Worm (Caenorhabditis elegans) whole organism, L1 larva: ENCODE results near the gene M106.2.

Experiments used
- C04F5.9 ChIP-seq: sonication (generic microtip); optimal IDR thresholded peaks from 2 replicates; lab custom pipeline; 2016; ENCODE audit warnings: missing genetic modification characterization, missing compliant biosample characterization
- C34B4.2 ChIP-seq: sonication (generic microtip); optimal IDR thresholded peaks from 2 replicates; lab custom pipeline; 2017; ENCODE audit warnings: mild to moderate bottlenecking, missing genetic modification characterization, missing compliant biosample characterization
- F16B12.6 ChIP-seq: fragments of 150-350 bp; optimal IDR thresholded peaks from 2 replicates; lab custom pipeline; 2014; ENCODE audit warnings: missing biosample characterization, missing genetic modification characterization
- aha-1 ChIP-seq: fragments of 150-350 bp; optimal IDR thresholded peaks from 2 replicates; lab custom pipeline; 2014; ENCODE audit warnings: missing biosample characterization, missing genetic modification characterization
- alr-1 ChIP-seq: fragments of 200-800 bp; sonication (Bioruptor generic); optimal IDR thresholded peaks from 2 replicates; lab custom pipeline; 2018; ENCODE audit warnings: borderline replicate concordance, mild to moderate bottlenecking, missing genetic modification characterization, missing compliant biosample characterization
- ama-1 ChIP-seq: fragments of 150-350 bp; optimal IDR thresholded peaks from 2 replicates; lab custom pipeline; 2014
- ceh-8 ChIP-seq: fragments of 200-800 bp; sonication (Bioruptor generic); optimal IDR thresholded peaks from 2 replicates; lab custom pipeline; 2018; ENCODE audit warnings: mild to moderate bottlenecking, missing genetic modification characterization, moderate library complexity, missing compliant biosample characterization
- ceh-82 ChIP-seq, 3 experiments: fragments of 150-350 bp in 1 of 3; sonication (generic microtip) in 2 of 3; optimal IDR thresholded peaks; 2 replicates each; lab custom pipeline; 2014 to 2017; ENCODE audit warnings: missing biosample characterization in 3 of 3, missing genetic modification characterization in 3 of 3
- ceh-90 ChIP-seq: sonication (generic microtip); optimal IDR thresholded peaks from 2 replicates; lab custom pipeline; 2016; ENCODE audit warnings: missing genetic modification characterization, missing compliant biosample characterization
- dsc-1 ChIP-seq: sonication (generic microtip); optimal IDR thresholded peaks from 2 replicates; lab custom pipeline; 2016; ENCODE audit warnings: mild to moderate bottlenecking, missing genetic modification characterization, missing compliant biosample characterization
- efl-3 ChIP-seq: fragments of 200-800 bp; sonication (Bioruptor generic); optimal IDR thresholded peaks from 2 replicates; lab custom pipeline; 2018; ENCODE audit warnings: mild to moderate bottlenecking, missing genetic modification characterization, missing compliant biosample characterization
- elt-2 ChIP-seq: sonication (generic microtip); optimal IDR thresholded peaks from 2 replicates; lab custom pipeline; 2016; ENCODE audit warnings: missing genetic modification characterization, mild to moderate bottlenecking, inconsistent platforms, missing compliant biosample characterization, missing genetic modification reagents
- elt-3 ChIP-seq, 6 experiments: fragments of 150-350 bp in 1 of 6; sonication (generic microtip); optimal IDR thresholded peaks; 2 replicates each; lab custom pipeline; 2017 to 2018; ENCODE audit warnings: missing biosample characterization in 6 of 6, missing genetic modification characterization in 6 of 6, inconsistent platforms in 1 of 6
- ets-5 ChIP-seq: fragments of 200-800 bp; sonication (Bioruptor generic); IDR thresholded peaks from 2 replicates; pipeline ENCODE4 v1.3.6; 2022; ENCODE audit warnings: missing genetic modification characterization, missing compliant biosample characterization
- fkh-10 ChIP-seq: sonication (generic microtip); optimal IDR thresholded peaks from 2 replicates; lab custom pipeline; 2017; ENCODE audit warnings: missing biosample characterization, missing genetic modification reagents, missing genetic modification characterization
- fkh-4 ChIP-seq: sonication (generic microtip); optimal IDR thresholded peaks from 2 replicates; lab custom pipeline; 2016; ENCODE audit warnings: missing compliant biosample characterization, missing genetic modification characterization, borderline replicate concordance
- fos-1 ChIP-seq: fragments of 150-350 bp; optimal IDR thresholded peaks from 2 replicates; lab custom pipeline; 2014; ENCODE audit warnings: missing biosample characterization, missing genetic modification characterization
- hlh-17 ChIP-seq: fragments of 200-800 bp; sonication (Bioruptor generic); optimal IDR thresholded peaks from 2 replicates; lab custom pipeline; 2018; ENCODE audit warnings: missing genetic modification characterization, mild to moderate bottlenecking, missing compliant biosample characterization, moderate library complexity, borderline replicate concordance
- jun-1 ChIP-seq: fragments of 150-350 bp; optimal IDR thresholded peaks from 2 replicates; lab custom pipeline; 2014; ENCODE audit warnings: missing biosample characterization, missing genetic modification reagents, missing genetic modification characterization
- lin-14 ChIP-seq: fragments of 200-800 bp; sonication (Bioruptor generic); optimal IDR thresholded peaks from 2 replicates; lab custom pipeline; 2018; ENCODE audit warnings: mild to moderate bottlenecking, missing genetic modification characterization, moderate library complexity, missing compliant biosample characterization
- lin-15B ChIP-seq: fragments of 150-350 bp; sonication (generic microtip); optimal IDR thresholded peaks from 3 replicates; lab custom pipeline; 2014; ENCODE audit warnings: missing biosample characterization, missing genetic modification characterization
- lin-35 ChIP-seq, 2 experiments: fragments of 150-350 bp; optimal IDR thresholded peaks; 2 replicates each; lab custom pipeline; 2014; ENCODE audit warnings: missing biosample characterization in 2 of 2, missing genetic modification characterization in 2 of 2, missing genetic modification reagents in 2 of 2
- lsy-2 ChIP-seq, 2 experiments: fragments of 150-350 bp; optimal IDR thresholded peaks; 2 replicates each; lab custom pipeline; 2014; ENCODE audit warnings: missing biosample characterization in 2 of 2, missing genetic modification characterization in 2 of 2
- mab-9 ChIP-seq: fragments of 200-800 bp; sonication (Bioruptor generic); IDR thresholded peaks from 2 replicates; pipeline ENCODE4 v1.3.6; 2022; ENCODE audit warnings: missing genetic modification reagents, missing genetic modification characterization, missing compliant biosample characterization
- mdl-1 ChIP-seq, 2 experiments: fragments of 150-350 bp; optimal IDR thresholded peaks; 2 replicates each; lab custom pipeline; 2014 to 2017; ENCODE audit warnings: missing biosample characterization in 2 of 2, missing genetic modification characterization in 2 of 2, inconsistent platforms in 1 of 2
- mef-2 ChIP-seq: fragments of 150-350 bp; optimal IDR thresholded peaks from 2 replicates; lab custom pipeline; 2014; ENCODE audit warnings: missing biosample characterization, missing genetic modification characterization
- mep-1 ChIP-seq: fragments of 150-350 bp; optimal IDR thresholded peaks from 2 replicates; lab custom pipeline; 2014; ENCODE audit warnings: missing biosample characterization, missing genetic modification characterization
- nhr-20 ChIP-seq: sonication (generic microtip); optimal IDR thresholded peaks from 2 replicates; lab custom pipeline; 2016; ENCODE audit warnings: mild to moderate bottlenecking, missing genetic modification characterization, missing compliant biosample characterization
- nhr-28 ChIP-seq: fragments of 150-350 bp; optimal IDR thresholded peaks from 2 replicates; lab custom pipeline; 2014; ENCODE audit warnings: missing biosample characterization, missing genetic modification characterization
- nhr-47 ChIP-seq: sonication (generic microtip); optimal IDR thresholded peaks from 2 replicates; lab custom pipeline; 2016; ENCODE audit warnings: mild to moderate bottlenecking, missing genetic modification characterization, moderate library complexity, missing compliant biosample characterization
- nhr-71 ChIP-seq: sonication (generic microtip); optimal IDR thresholded peaks from 2 replicates; lab custom pipeline; 2016; ENCODE audit warnings: mild to moderate bottlenecking, missing genetic modification characterization, moderate library complexity, missing compliant biosample characterization
- nhr-77 ChIP-seq: fragments of 150-350 bp; optimal IDR thresholded peaks from 2 replicates; lab custom pipeline; 2014; ENCODE audit warnings: missing biosample characterization, missing genetic modification characterization
- nhr-84 ChIP-seq: sonication (generic microtip); optimal IDR thresholded peaks from 2 replicates; lab custom pipeline; 2017; ENCODE audit warnings: missing biosample characterization, missing genetic modification characterization
- nhr-85 ChIP-seq: sonication (generic microtip); peaks from one replicate; lab custom pipeline; 2016; ENCODE audit warnings: missing genetic modification characterization, inconsistent platforms, missing compliant biosample characterization
- nhr-90 ChIP-seq: sonication (generic microtip); optimal IDR thresholded peaks from 2 replicates; lab custom pipeline; 2016; ENCODE audit warnings: mild to moderate bottlenecking, missing genetic modification characterization, missing compliant biosample characterization; ENCODE audit not compliant: poor library complexity
- rnt-1 ChIP-seq: sonication (generic microtip); optimal IDR thresholded peaks from 2 replicates; lab custom pipeline; 2016; ENCODE audit warnings: mild to moderate bottlenecking, missing genetic modification characterization, moderate library complexity, missing compliant biosample characterization
- snu-23 ChIP-seq: sonication (generic microtip); optimal IDR thresholded peaks from 2 replicates; lab custom pipeline; 2016; ENCODE audit warnings: missing genetic modification characterization, missing compliant biosample characterization
- sup-37 ChIP-seq: fragments of 200-800 bp; sonication (Bioruptor generic); optimal IDR thresholded peaks from 2 replicates; lab custom pipeline; 2018; ENCODE audit warnings: mild to moderate bottlenecking, missing genetic modification characterization, missing compliant biosample characterization
- tbx-2 ChIP-seq: sonication (generic microtip); optimal IDR thresholded peaks from 2 replicates; lab custom pipeline; 2016; ENCODE audit warnings: missing genetic modification characterization, missing compliant biosample characterization
- unc-30 ChIP-seq: sonication (generic microtip); optimal IDR thresholded peaks from 2 replicates; lab custom pipeline; 2017; ENCODE audit warnings: missing biosample characterization, missing genetic modification characterization
- unc-86 ChIP-seq: sonication (generic microtip); optimal IDR thresholded peaks from 2 replicates; lab custom pipeline; 2016; ENCODE audit warnings: missing genetic modification characterization, missing compliant biosample characterization
- unc-98 ChIP-seq: fragments of 200-800 bp; sonication (Bioruptor generic); IDR thresholded peaks from 2 replicates; pipeline ENCODE4 v1.3.6; 2022; ENCODE audit warnings: missing genetic modification characterization, missing compliant biosample characterization
- vab-15 ChIP-seq: sonication (generic microtip); optimal IDR thresholded peaks from 2 replicates; lab custom pipeline; 2017; ENCODE audit warnings: missing genotype, mild to moderate bottlenecking, missing genetic modification characterization, missing compliant biosample characterization
- xbp-1 ChIP-seq: sonication (generic microtip); optimal IDR thresholded peaks from 2 replicates; lab custom pipeline; 2016; ENCODE audit warnings: missing genetic modification characterization, missing compliant biosample characterization
- zag-1 ChIP-seq: fragments of 150-350 bp; optimal IDR thresholded peaks from 2 replicates; lab custom pipeline; 2014; ENCODE audit warnings: missing biosample characterization, missing genetic modification characterization
- zip-4 ChIP-seq: fragments of 200-800 bp; sonication (Bioruptor generic); optimal IDR thresholded peaks from 2 replicates; lab custom pipeline; 2018; ENCODE audit warnings: mild to moderate bottlenecking, missing genetic modification characterization, moderate library complexity, missing compliant biosample characterization
- ztf-11 ChIP-seq, 2 experiments: sonication (generic microtip); optimal IDR thresholded peaks; 2 replicates each; lab custom pipeline; 2016 to 2017; ENCODE audit warnings: missing genetic modification characterization in 2 of 2, missing biosample characterization in 1 of 2, missing compliant biosample characterization in 1 of 2
- ztf-4 ChIP-seq: fragments of 150-350 bp; optimal IDR thresholded peaks from 2 replicates; lab custom pipeline; 2014; ENCODE audit warnings: missing biosample characterization, missing genetic modification characterization

Gene M106.2

DNA sequence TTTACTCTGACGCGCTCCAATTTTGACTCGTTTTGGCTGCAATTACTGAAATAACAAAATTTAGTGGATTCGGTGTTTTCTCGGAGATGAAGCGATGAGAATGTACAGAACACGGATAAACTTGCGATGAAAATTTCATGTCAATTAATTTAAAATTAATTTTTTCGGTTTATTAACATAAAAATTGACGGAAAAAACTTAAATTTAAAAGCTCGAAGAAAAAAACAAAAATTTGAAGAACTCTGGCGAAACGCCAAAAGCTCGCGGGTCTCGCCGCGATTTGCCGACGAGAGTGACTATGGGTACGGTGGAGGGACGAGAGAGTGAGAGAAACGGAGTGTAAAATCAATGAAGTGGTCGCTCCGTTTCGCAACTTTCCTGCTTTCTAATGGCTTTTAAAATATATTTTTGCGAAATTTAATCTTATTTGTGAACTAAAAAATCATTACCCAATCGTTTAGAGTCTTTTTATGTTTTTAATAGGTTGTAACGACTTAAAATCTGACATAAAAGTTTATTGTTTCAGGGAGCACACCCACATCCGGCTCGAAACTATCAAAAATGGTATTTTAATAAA is 19.0 kb upstream of the M106.2 start, which contains the start of the genes gmps-1 and cap-2 (continued):
- TF ChIP-seq tbx-2 (tag; lab: Kevin White, UChicago): peak; percentile 97
- peak; percentile 96 for TF ChIP-seq nhr-90 (tag; lab: Kevin White, UChicago)
- TF ChIP-seq vab-15 (tag; lab: Kevin White, UChicago): peak; percentile 63
- TF ChIP-seq C04F5.9 (tag; lab: Kevin White, UChicago): peak; percentile 100
- peak in 1 of 2 experiments; percentile 86 for TF ChIP-seq mdl-1 (tag; optimal IDR thresholded peaks at IDR 0.05; lab: Kevin White, UChicago)
- TF ChIP-seq aha-1: peak; percentile 85
- peak; percentile 96 for TF ChIP-seq zip-4
- peak; percentile 42 to 92 for TF ChIP-seq ztf-11 (tag; optimal IDR thresholded peaks at IDR 0.05; lab: Kevin White, UChicago)
- peak in 4 of 6 experiments; percentile 23 to 86 (median 46) for TF ChIP-seq elt-3 (tag; optimal IDR thresholded peaks at IDR 0.05; lab: Kevin White, UChicago)
- peak; percentile 90 for TF ChIP-seq nhr-77 (tag; lab: Kevin White, UChicago)
- TF ChIP-seq fos-1: peak; percentile 93
- TF ChIP-seq ceh-90 (tag; lab: Kevin White, UChicago): peak; percentile 76
- peak; percentile 99 for TF ChIP-seq nhr-71 (tag; lab: Kevin White, UChicago)
- peak; percentile 71 for TF ChIP-seq F16B12.6 (tag; lab: Kevin White, UChicago)
- TF ChIP-seq hlh-17 (GFP tag; lab: Kevin White, UChicago): no peak
- peak; percentile 98 for TF ChIP-seq unc-86
- no peak for TF ChIP-seq ets-5 (GFP tag; lab: Robert Waterston, UW)
- TF ChIP-seq ceh-82 (tag; optimal IDR thresholded peaks at IDR 0.05; lab: Kevin White, UChicago): peak; percentile 96 to 99 (median 98)
- TF ChIP-seq unc-98: peak; percentile 67; the same call in 1 of the 2 replicates
- TF ChIP-seq nhr-28 (tag; lab: Kevin White, UChicago): no peak
- peak; percentile 95 for TF ChIP-seq jun-1 (tag; lab: Kevin White, UChicago)
- TF ChIP-seq nhr-84 (tag; lab: Kevin White, UChicago): peak; percentile 28
- no peak for TF ChIP-seq alr-1 (tag; lab: Kevin White, UChicago)
- peak; percentile 88 for TF ChIP-seq C34B4.2 (tag; lab: Kevin White, UChicago)
- TF ChIP-seq lin-35 (GFP tag; optimal IDR thresholded peaks at IDR 0.05; lab: Kevin White, UChicago): peak; percentile 86 to 91
- TF ChIP-seq mef-2: peak; percentile 24
- TF ChIP-seq efl-3 (GFP tag; lab: Kevin White, UChicago): peak; percentile 92
- TF ChIP-seq ama-1 (lab: Kevin White, UChicago): peak; percentile 78
- peak; percentile 98 for TF ChIP-seq nhr-85 (tag; lab: Kevin White, UChicago)
- peak; percentile 98 for TF ChIP-seq dsc-1
- peak; percentile 81 for TF ChIP-seq lin-15B (tag; lab: Kevin White, UChicago)
- TF ChIP-seq elt-2 (tag; lab: Kevin White, UChicago): peak; percentile 87
- TF ChIP-seq, all 84 proteins: peak for 70

DNA sequence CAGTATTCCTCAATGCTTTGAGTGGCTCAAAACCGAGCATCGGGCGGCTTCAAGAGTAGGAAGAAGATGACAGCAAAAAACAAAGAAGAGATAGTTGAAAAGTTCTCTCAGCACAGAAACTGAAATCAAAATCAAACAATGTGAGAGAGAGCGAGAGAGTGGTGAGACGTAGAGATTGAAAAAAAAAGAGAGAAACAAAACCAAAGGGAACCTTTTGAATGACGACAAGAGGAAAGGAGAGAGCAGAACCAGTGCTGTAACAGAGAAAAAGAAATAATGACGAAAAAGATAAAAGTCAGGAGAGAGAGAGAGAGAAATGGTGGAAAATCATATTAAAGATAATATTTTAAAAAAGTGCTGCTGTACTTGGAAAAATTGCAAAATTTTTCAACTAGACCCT is 17.4 kb upstream of the M106.2 start:
- TF ChIP-seq unc-30 (tag; lab: Kevin White, UChicago) (no peak), ceh-8 (no peak), unc-98 (no peak; the same call in 1 of the 2 replicates), fkh-4 (no peak), ets-5 (GFP tag; lab: Robert Waterston, UW) (no peak), zag-1 (tag; lab: Kevin White, UChicago) (no peak), ceh-82 (tag; optimal IDR thresholded peaks at IDR 0.05; lab: Kevin White, UChicago) (peak in 1 of 3 experiments; percentile 11), C34B4.2 (tag; lab: Kevin White, UChicago) (no peak), lin-14 (GFP tag; lab: Kevin White, UChicago) (peak; percentile 59), snu-23 (GFP tag; lab: Kevin White, UChicago) (peak; percentile 51), fkh-10 (GFP tag; lab: Kevin White, UChicago) (no peak), lin-35 (GFP tag; optimal IDR thresholded peaks at IDR 0.05; lab: Kevin White, UChicago) (peak; percentile 0 to 8), mab-9 (GFP tag; lab: Robert Waterston, UW) (no peak), nhr-84 (tag; lab: Kevin White, UChicago) (no peak), mep-1 (tag; lab: Kevin White, UChicago) (peak; percentile 55), sup-37 (GFP tag; lab: Kevin White, UChicago) (no peak), fos-1 (no peak), C04F5.9 (tag; lab: Kevin White, UChicago) (peak; percentile 90), nhr-71 (tag; lab: Kevin White, UChicago) (peak; percentile 57), F16B12.6 (tag; lab: Kevin White, UChicago) (no peak), unc-86 (no peak), rnt-1 (tag; lab: Kevin White, UChicago) (peak; percentile 57), ama-1 (lab: Kevin White, UChicago) (no peak), ztf-11 (tag; optimal IDR thresholded peaks at IDR 0.05; lab: Kevin White, UChicago) (no peak), ztf-4 (tag; lab: Kevin White, UChicago) (peak; percentile 2), elt-2 (tag; lab: Kevin White, UChicago) (peak; percentile 11), nhr-47 (tag; lab: Kevin White, UChicago) (peak; percentile 14), nhr-20 (tag; lab: Kevin White, UChicago) (peak; percentile 51), xbp-1 (tag; lab: Kevin White, UChicago) (no peak), efl-3 (GFP tag; lab: Kevin White, UChicago) (no peak), lsy-2 (tag; optimal IDR thresholded peaks at IDR 0.05; lab: Kevin White, UChicago) (peak; percentile 62 to 81)
